Fruit fly (Drosophila melanogaster) whole organism, embryonic: ENCODE results near the gene Cpr11A.

Experiments
- Atf-2 ChIP-seq: fragments of 200-800 bp; sonication (Bioruptor generic); optimal IDR thresholded peaks from 2 replicates; lab custom pipeline; 2016; ENCODE audit warnings: missing biosample characterization, missing genetic modification characterization
- BEAF-32 ChIP-seq: fragments of 200-800 bp; sonication (Bioruptor generic); optimal IDR thresholded peaks from 3 replicates; lab custom pipeline; 2017; ENCODE audit warnings: missing biosample characterization, missing genetic modification characterization, mild to moderate bottlenecking, moderate library complexity, missing genetic modification reagents
- Bgb ChIP-seq: fragments of 200-800 bp; sonication (Bioruptor generic); IDR thresholded peaks from 2 replicates; pipeline ENCODE4 v1.3.6; 2022; ENCODE audit warnings: missing biosample characterization, missing genetic modification characterization; ENCODE audit not compliant: partially characterized antibody
- CG10209 ChIP-seq: fragments of 200-800 bp; sonication (Bioruptor generic); optimal IDR thresholded peaks from 3 replicates; lab custom pipeline; 2017; ENCODE audit warnings: missing biosample characterization, mild to moderate bottlenecking, missing genetic modification characterization, missing genetic modification reagents
- CG10543 ChIP-seq: fragments of 200-800 bp; sonication (Bioruptor generic); optimal IDR thresholded peaks from 3 replicates; lab custom pipeline; 2017; ENCODE audit warnings: missing biosample characterization, mild to moderate bottlenecking, missing genetic modification characterization, moderate library complexity
- CG13287 ChIP-seq: fragments of 200-800 bp; sonication (Bioruptor generic); IDR thresholded peaks from 2 replicates; pipeline ENCODE4 v1.3.6; 2022; ENCODE audit warnings: missing biosample characterization, missing genetic modification characterization; ENCODE audit not compliant: partially characterized antibody
- CG13775 ChIP-seq: fragments of 200-800 bp; sonication (Bioruptor generic); optimal IDR thresholded peaks from 3 replicates; lab custom pipeline; 2017; ENCODE audit warnings: missing biosample characterization, mild to moderate bottlenecking, missing genetic modification characterization
- CG15269 ChIP-seq: fragments of 200-800 bp; sonication (Bioruptor generic); optimal IDR thresholded peaks from 2 replicates; lab custom pipeline; 2018; ENCODE audit warnings: missing biosample characterization, mild to moderate bottlenecking, missing genetic modification characterization, moderate library complexity
- CG16779 ChIP-seq: fragments of 200-800 bp; sonication (Bioruptor generic); IDR thresholded peaks from 2 replicates; pipeline ENCODE4 v1.3.6; 2022; ENCODE audit warnings: missing biosample characterization, missing genetic modification characterization
- CG17612 ChIP-seq: fragments of 200-800 bp; sonication (Bioruptor generic); IDR thresholded peaks from 2 replicates; pipeline ENCODE4 v1.3.6; 2022; ENCODE audit warnings: missing biosample characterization, missing genetic modification characterization
- CG18476 ChIP-seq: fragments of 200-800 bp; sonication (Bioruptor generic); optimal IDR thresholded peaks from 2 replicates; lab custom pipeline; 2016; ENCODE audit warnings: missing biosample characterization, mild to moderate bottlenecking, missing genetic modification characterization
- CG18599 ChIP-seq: fragments of 200-800 bp; sonication (Bioruptor generic); optimal IDR thresholded peaks from 3 replicates; lab custom pipeline; 2017; ENCODE audit warnings: missing biosample characterization, missing genetic modification characterization, mild to moderate bottlenecking, moderate library complexity, missing genetic modification reagents
- CG2199 ChIP-seq: fragments of 200-800 bp; sonication (Bioruptor generic); IDR thresholded peaks from 3 replicates; pipeline ENCODE4 v1.3.6; 2022; ENCODE audit warnings: missing biosample characterization, missing genetic modification characterization
- CG30431 ChIP-seq: fragments of 200-800 bp; sonication (Bioruptor generic); optimal IDR thresholded peaks from 2 replicates; lab custom pipeline; 2017; ENCODE audit warnings: missing biosample characterization, missing genetic modification characterization
- CG32532 ChIP-seq: fragments of 200-800 bp; sonication (Bioruptor generic); IDR thresholded peaks from 2 replicates; pipeline ENCODE4 v1.3.6; 2022; ENCODE audit warnings: missing biosample characterization, missing genetic modification characterization
- CG4282 ChIP-seq: fragments of 200-800 bp; sonication (Bioruptor generic); optimal IDR thresholded peaks from 2 replicates; lab custom pipeline; 2016; ENCODE audit warnings: missing biosample characterization, missing genetic modification characterization
- CG5245 ChIP-seq: fragments of 200-800 bp; sonication (Bioruptor generic); optimal IDR thresholded peaks from 3 replicates; lab custom pipeline; 2016; ENCODE audit warnings: missing biosample characterization, missing genetic modification characterization
- CG6175 ChIP-seq: fragments of 200-800 bp; sonication (Bioruptor generic); IDR thresholded peaks from 3 replicates; pipeline ENCODE4 v1.3.6; 2022; ENCODE audit warnings: missing biosample characterization, missing genetic modification characterization
- CG6254 ChIP-seq: fragments of 200-800 bp; sonication (Bioruptor generic); optimal IDR thresholded peaks from 3 replicates; lab custom pipeline; 2017; ENCODE audit warnings: mild to moderate bottlenecking, missing biosample characterization, missing genetic modification reagents, missing genetic modification characterization
- CG8478 ChIP-seq: fragments of >200 bp; optimal IDR thresholded peaks from 2 replicates; lab custom pipeline; 2018
- CG9437 ChIP-seq: fragments of 200-800 bp; sonication (Bioruptor generic); optimal IDR thresholded peaks from 2 replicates; lab custom pipeline; 2018; ENCODE audit warnings: missing biosample characterization, mild to moderate bottlenecking, missing genetic modification characterization
- CG9817 ChIP-seq: fragments of 200-800 bp; sonication (Bioruptor generic); optimal IDR thresholded peaks from 2 replicates; lab custom pipeline; 2018; ENCODE audit warnings: missing biosample characterization, mild to moderate bottlenecking, missing genetic modification characterization, moderate library complexity
- Dek ChIP-seq: fragments of 200-800 bp; sonication (Bioruptor generic); optimal IDR thresholded peaks from 3 replicates; lab custom pipeline; 2019; ENCODE audit warnings: missing biosample characterization, mild to moderate bottlenecking, missing genetic modification characterization, moderate library complexity
- Dfd ChIP-seq, 2 experiments: fragments of >200 bp; optimal IDR thresholded peaks; 2 replicates each; lab custom pipeline; 2017; ENCODE audit warnings: missing biosample characterization in 2 of 2, missing genetic modification characterization in 2 of 2
- Elba2 ChIP-seq: fragments of 200-800 bp; sonication (Bioruptor generic); optimal IDR thresholded peaks from 3 replicates; lab custom pipeline; 2016; ENCODE audit warnings: missing biosample characterization, missing genetic modification characterization
- Ets97D ChIP-seq: fragments of 200-800 bp; sonication (Bioruptor generic); optimal IDR thresholded peaks from 3 replicates; lab custom pipeline; 2016; ENCODE audit warnings: missing biosample characterization, missing genetic modification characterization
- HLH4C ChIP-seq: fragments of 200-800 bp; sonication (Bioruptor generic); IDR thresholded peaks from 3 replicates; pipeline ENCODE4 v1.3.6; 2022; ENCODE audit warnings: missing biosample characterization, missing genetic modification characterization; ENCODE audit not compliant: partially characterized antibody
- HLH54F ChIP-seq: fragments of 200-800 bp; sonication (Bioruptor generic); optimal IDR thresholded peaks from 3 replicates; lab custom pipeline; 2016; ENCODE audit warnings: missing biosample characterization, missing genetic modification characterization
- Hr39 ChIP-seq: fragments of >200 bp; optimal IDR thresholded peaks from 2 replicates; lab custom pipeline; 2017
- Med ChIP-seq: fragments of 200-800 bp; sonication (Bioruptor generic); peaks from one replicate; lab custom pipeline; 2016; ENCODE audit warnings: missing biosample characterization, missing genetic modification characterization, mild to moderate bottlenecking, inconsistent platforms, moderate library complexity
- Nf-YA ChIP-seq: fragments of 200-800 bp; sonication (Bioruptor generic); IDR thresholded peaks from 2 replicates; pipeline ENCODE4 v1.3.6; 2022; ENCODE audit warnings: missing biosample characterization, missing genetic modification characterization
- Pdp1 ChIP-seq, 2 experiments: fragments of 200-800 bp; sonication (Bioruptor generic); optimal IDR thresholded peaks; 3 replicates each; lab custom pipeline; 2016; ENCODE audit warnings: missing biosample characterization in 2 of 2, missing genetic modification characterization in 2 of 2, mild to moderate bottlenecking in 1 of 2, moderate library complexity in 1 of 2
- Sry-δ ChIP-seq: fragments of 200-800 bp; sonication (Bioruptor generic); optimal IDR thresholded peaks from 2 replicates; lab custom pipeline; 2016; ENCODE audit warnings: missing biosample characterization, missing genetic modification characterization
- Ssrp ChIP-seq: fragments of 200-800 bp; sonication (Bioruptor generic); optimal IDR thresholded peaks from 2 replicates; lab custom pipeline; 2018; ENCODE audit warnings: missing biosample characterization, mild to moderate bottlenecking, missing genetic modification characterization, moderate library complexity
- cas ChIP-seq: fragments of 200-800 bp; sonication (Bioruptor generic); IDR thresholded peaks from 2 replicates; pipeline ENCODE4 v1.3.6; 2022; ENCODE audit warnings: missing biosample characterization, missing genetic modification characterization
- cg ChIP-seq: fragments of 200-800 bp; sonication (Bioruptor generic); optimal IDR thresholded peaks from 3 replicates; lab custom pipeline; 2019; ENCODE audit warnings: missing biosample characterization, mild to moderate bottlenecking, missing genetic modification characterization, moderate library complexity
- fu2 ChIP-seq: fragments of 200-800 bp; sonication (Bioruptor generic); optimal IDR thresholded peaks from 2 replicates; lab custom pipeline; 2016; ENCODE audit warnings: missing biosample characterization, missing genetic modification characterization
- gsb-n ChIP-seq: fragments of 200-800 bp; sonication (Bioruptor generic); optimal IDR thresholded peaks from 3 replicates; lab custom pipeline; 2018; ENCODE audit warnings: missing biosample characterization, mild to moderate bottlenecking, missing genetic modification characterization
- hkb ChIP-seq, 2 experiments: fragments of 200-800 bp in 1 of 2; fragments of >200 bp in 1 of 2; sonication (Bioruptor generic) in 1 of 2; IDR thresholded peaks in 1 of 2; optimal IDR thresholded peaks in 1 of 2; 2 replicates each; pipeline versions ENCODE4 v1.3.6 to Lab custom; 2017 to 2022; ENCODE audit warnings: missing biosample characterization in 1 of 2, missing genetic modification characterization in 1 of 2
- knrl ChIP-seq: fragments of 200-800 bp; sonication (Bioruptor generic); IDR thresholded peaks from 3 replicates; pipeline ENCODE4 v1.3.6; 2022; ENCODE audit warnings: missing biosample characterization, missing genetic modification characterization; ENCODE audit not compliant: partially characterized antibody
- lilli ChIP-seq: fragments of 200-800 bp; sonication (Bioruptor generic); optimal IDR thresholded peaks from 3 replicates; lab custom pipeline; 2016; ENCODE audit warnings: missing biosample characterization, missing genetic modification characterization
- pfk ChIP-seq: fragments of 200-800 bp; sonication (Bioruptor generic); optimal IDR thresholded peaks from 2 replicates; lab custom pipeline; 2018; ENCODE audit warnings: missing biosample characterization, mild to moderate bottlenecking, missing genetic modification characterization, moderate library complexity
- seq ChIP-seq: fragments of 200-800 bp; sonication (Bioruptor generic); IDR thresholded peaks from 2 replicates; pipeline ENCODE4 v1.3.6; 2022; ENCODE audit warnings: missing biosample characterization, missing genetic modification characterization
- slp2 ChIP-seq: fragments of 200-800 bp; sonication (Bioruptor generic); optimal IDR thresholded peaks from 2 replicates; lab custom pipeline; 2016; ENCODE audit warnings: missing biosample characterization, missing genetic modification characterization
- tgo ChIP-seq: fragments of 200-800 bp; sonication (Bioruptor generic); IDR thresholded peaks from 3 replicates; pipeline ENCODE4 v1.3.6; 2022; ENCODE audit warnings: missing biosample characterization, missing genetic modification characterization
- tio ChIP-seq: fragments of 200-800 bp; sonication (Bioruptor generic); optimal IDR thresholded peaks from 2 replicates; lab custom pipeline; 2017; ENCODE audit warnings: missing biosample characterization, missing genetic modification characterization, inconsistent platforms
- twi ChIP-seq: fragments of 200-800 bp; optimal IDR thresholded peaks from 2 replicates; lab custom pipeline; 2019; ENCODE audit warnings: missing biosample characterization, mild to moderate bottlenecking, missing genetic modification characterization, moderate library complexity
- usp ChIP-seq: fragments of >200 bp; optimal IDR thresholded peaks from 2 replicates; lab custom pipeline; 2017; ENCODE audit warnings: missing biosample characterization, missing genetic modification characterization
- zfh1 ChIP-seq: fragments of 200-800 bp; sonication (Bioruptor generic); IDR thresholded peaks from 3 replicates; pipeline ENCODE4 v1.3.6; 2022; ENCODE audit warnings: missing biosample characterization, missing genetic modification characterization
- zfh2 ChIP-seq: fragments of 200-800 bp; sonication (Bioruptor generic); optimal IDR thresholded peaks from 2 replicates; lab custom pipeline; 2016; ENCODE audit warnings: missing biosample characterization, missing genetic modification characterization

The Cpr11A gene

DNA sequence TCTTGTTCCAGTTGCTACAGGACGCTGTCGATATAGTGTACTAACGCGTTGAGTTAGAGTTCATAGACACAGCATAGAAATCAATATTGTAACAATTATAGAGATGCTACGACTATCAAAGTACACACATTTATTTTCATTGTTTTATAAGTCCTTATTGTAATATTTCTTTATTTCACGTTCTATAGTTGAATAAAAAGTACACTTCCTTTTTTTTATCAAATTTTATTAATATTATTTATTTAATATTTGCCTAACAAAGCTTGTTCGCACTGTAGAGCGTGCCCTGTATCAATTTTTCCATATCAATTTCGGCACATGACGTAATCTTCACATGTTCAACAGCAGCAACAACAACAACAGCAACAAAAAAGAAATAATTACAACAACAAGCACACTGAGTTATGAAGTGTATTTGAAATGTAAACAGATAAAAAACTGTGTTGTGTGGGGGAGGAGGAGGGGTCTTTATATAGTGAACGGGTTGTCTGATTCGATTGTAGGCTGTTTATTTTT, 12.8 kb upstream of the Cpr11A start (continued):
- TF ChIP-seq CG18476 (peak; percentile 58), Ssrp (tag; lab: Kevin White, UChicago) (peak; percentile 80), CG6254 (GFP tag; lab: Kevin White, UChicago) (peak; percentile 65), fu2 (GFP tag; lab: Kevin White, UChicago) (no peak), lilli (GFP tag; lab: Kevin White, UChicago) (peak; percentile 52), CG13775 (peak; percentile 70), Sry-δ (no peak), Hr39 (lab: Kevin White, UChicago) (no peak), hkb (optimal IDR thresholded peaks at IDR 0.05; lab: Kevin White, UChicago) (no peak), hkb (GFP tag; IDR thresholded peaks at IDR 0.05; lab: Robert Waterston, UW) (peak; percentile 79), knrl (GFP tag; lab: Robert Waterston, UW) (no peak), Bgb (GFP tag; lab: Robert Waterston, UW) (no peak), cas (0 out of 2 replicates have a peak, but pooled peaks have one; percentile 22), usp (GFP tag; lab: Kevin White, UChicago) (no peak), CG10543 (GFP tag; lab: Kevin White, UChicago) (peak; percentile 92), Ets97D (no peak), Nf-YA (no peak), tio (GFP tag; lab: Kevin White, UChicago) (peak; percentile 72), CG32532 (GFP tag; lab: Robert Waterston, UW) (peak; percentile 78), gsb-n (tag; lab: Kevin White, UChicago) (peak; percentile 53), CG17612 (GFP tag; lab: Robert Waterston, UW) (peak; percentile 36; the same call in 1 of the 2 replicates), seq (GFP tag; lab: Robert Waterston, UW) (peak; percentile 65), CG9437 (GFP tag; lab: Kevin White, UChicago) (peak; percentile 74), Atf-2 (no peak), CG10209 (peak; percentile 78), HLH4C (GFP tag; lab: Robert Waterston, UW) (no peak), Dfd (GFP tag; optimal IDR thresholded peaks at IDR 0.05; lab: Kevin White, UChicago) (no peak), CG8478 (no peak), BEAF-32 (GFP tag; lab: Kevin White, UChicago) (no peak), tgo (GFP tag; lab: Robert Waterston, UW) (peak; percentile 81), slp2 (GFP tag; lab: Kevin White, UChicago) (peak; percentile 23), CG9817 (tag; lab: Kevin White, UChicago) (peak; percentile 84), Elba2 (no peak), CG2199 (GFP tag; lab: Robert Waterston, UW) (no peak), pfk (GFP tag; lab: Kevin White, UChicago) (no peak), CG4282 (no peak), Dek (tag; lab: Kevin White, UChicago) (peak; percentile 82), CG15269 (tag; lab: Kevin White, UChicago) (peak; percentile 92), HLH54F (no peak), CG18599 (peak; percentile 86), CG13287 (GFP tag; lab: Robert Waterston, UW) (no peak; the same call in 1 of the 2 replicates), CG6175 (GFP tag; lab: Robert Waterston, UW) (peak; percentile 54; the same call in 1 of the 3 replicates), CG5245 (peak; percentile 9), zfh2 (GFP tag; lab: Kevin White, UChicago) (peak; percentile 6), Med (GFP tag; lab: Kevin White, UChicago) (peak; percentile 81), CG16779 (no peak), twi (peak; percentile 76), cg (GFP tag; lab: Kevin White, UChicago) (no peak), Pdp1 (GFP tag; optimal IDR thresholded peaks at IDR 0.05; lab: Kevin White, UChicago) (peak; percentile 44 to 94), CG30431 (GFP tag; lab: Kevin White, UChicago) (peak; percentile 42), zfh1 (0 out of 3 replicates have a peak, but pooled peaks have one; percentile 39)
